Worm (Caenorhabditis elegans): ENCODE measurements around the gene hacd-1.
A peak's percentile ranks its signal among the peaks of the same experiment; 100 is the strongest.

Gene hacd-1

ce11 chrV:1481742-1482141 lies 21.6 kb downstream of the hacd-1 start, which contains the start of gene C38C3.4:
Gene C38C3.4 (plus strand): TSS chrV:1482042.
- TF ChIP-seq ztf-11 (tag; optimal IDR thresholded peaks at IDR 0.05) (no peak), lin-35 (GFP tag; optimal IDR thresholded peaks at IDR 0.05) (no peak), rnt-1 (tag; optimal IDR thresholded peaks at IDR 0.05) (no peak), nhr-90 (tag; optimal IDR thresholded peaks at IDR 0.05; ENCODE audit: poor library complexity) (no peak), nhr-19 (GFP tag; conservative IDR thresholded peaks at IDR 0.05) (no peak), fos-1 (tag; optimal IDR thresholded peaks at IDR 0.05) (no peak), nhr-85 (tag) (no peak), zag-1 (tag; optimal IDR thresholded peaks at IDR 0.05) (no peak), ces-1 (GFP tag; optimal IDR thresholded peaks at IDR 0.05) (no peak), lin-14 (GFP tag; optimal IDR thresholded peaks at IDR 0.05) (no peak), mep-1 (tag; optimal IDR thresholded peaks at IDR 0.05) (no peak), mab-9 (GFP tag; IDR thresholded peaks at IDR 0.05) (no peak), hlh-17 (GFP tag; optimal IDR thresholded peaks at IDR 0.05; ENCODE audit: borderline replicate concordance) (no peak)

ce11 chrV:1486031-1486430 lies 25.9 kb downstream of the hacd-1 start:
- peak; percentile 94 for TF ChIP-seq fkh-10 (GFP tag; optimal IDR thresholded peaks at IDR 0.05)
- peak; percentile 84 for TF ChIP-seq lin-14 (GFP tag; optimal IDR thresholded peaks at IDR 0.05)
- peak; percentile 76 for TF ChIP-seq ces-1 (GFP tag; optimal IDR thresholded peaks at IDR 0.05)
- TF ChIP-seq lin-39 (tag; optimal IDR thresholded peaks at IDR 0.05): no peak
- no peak for TF ChIP-seq nhr-237 (tag; optimal IDR thresholded peaks at IDR 0.05)

ce11 chrV:1487262-1487661 lies 27.1 kb downstream of the hacd-1 start:
- TF ChIP-seq lin-14 (GFP tag; optimal IDR thresholded peaks at IDR 0.05) (peak; percentile 30), fkh-8 (tag; optimal IDR thresholded peaks at IDR 0.05) (peak; percentile 85), C16A3.4 (tag; optimal IDR thresholded peaks at IDR 0.05) (no peak), nhr-71 (tag; optimal IDR thresholded peaks at IDR 0.05) (peak; percentile 48), unc-98 (GFP tag; IDR thresholded peaks at IDR 0.05) (no peak), sox-4 (tag; optimal IDR thresholded peaks at IDR 0.05) (peak; percentile 2), hlh-4 (tag; optimal IDR thresholded peaks at IDR 0.05) (peak; percentile 53), dsc-1 (tag; optimal IDR thresholded peaks at IDR 0.05) (peak; percentile 70), pax-3 (tag; optimal IDR thresholded peaks at IDR 0.05) (no peak), nhr-47 (tag; optimal IDR thresholded peaks at IDR 0.05) (peak; percentile 30)

- TF ChIP-seq C04F5.9 (tag; optimal IDR thresholded peaks at IDR 0.05): no peak
- no peak for TF ChIP-seq mep-1 (tag; optimal IDR thresholded peaks at IDR 0.05)
- no peak for TF ChIP-seq ces-1 (GFP tag; optimal IDR thresholded peaks at IDR 0.05)
- TF ChIP-seq C16A3.4 (tag; optimal IDR thresholded peaks at IDR 0.05): no peak
- TF ChIP-seq nhr-71 (tag; optimal IDR thresholded peaks at IDR 0.05): peak; percentile 51
- TF ChIP-seq fkh-8 (tag; optimal IDR thresholded peaks at IDR 0.05): peak; percentile 59
- TF ChIP-seq blmp-1 (tag; optimal IDR thresholded peaks at IDR 0.05): no peak
- no peak for TF ChIP-seq efl-1 (optimal IDR thresholded peaks at IDR 0.05)
- peak in 1 of 2 experiments; percentile 67 for TF ChIP-seq efl-1 (GFP tag; optimal IDR thresholded peaks at IDR 0.05 in 1 of 2)
- TF ChIP-seq lin-14 (GFP tag; optimal IDR thresholded peaks at IDR 0.05): peak; percentile 56
- TF ChIP-seq mef-2 (tag; optimal IDR thresholded peaks at IDR 0.05): no peak
- TF ChIP-seq dsc-1 (tag; optimal IDR thresholded peaks at IDR 0.05): peak; percentile 71
- peak; percentile 53 for TF ChIP-seq nhr-47 (tag; optimal IDR thresholded peaks at IDR 0.05)
Observed at ce11 chrV:1488642-1489041, 28.5 kb downstream of the hacd-1 start.

- TF ChIP-seq nhr-76 (tag; optimal IDR thresholded peaks at IDR 0.05) (no peak), nhr-77 (tag; optimal IDR thresholded peaks at IDR 0.05) (no peak), ces-1 (GFP tag; optimal IDR thresholded peaks at IDR 0.05) (no peak), sptf-1 (tag; optimal IDR thresholded peaks at IDR 0.05) (no peak), pax-3 (tag; optimal IDR thresholded peaks at IDR 0.05) (no peak), zag-1 (tag; optimal IDR thresholded peaks at IDR 0.05) (no peak), unc-30 (tag; optimal IDR thresholded peaks at IDR 0.05) (no peak)
Observed at ce11 chrV:1491510-1491909, 31.3 kb downstream of the hacd-1 start, which contains the start of gene C38C3.6. Gene C38C3.6 (minus strand): TSS chrV:1491610.
